Fruit fly (Drosophila melanogaster) whole organism, embryonic: ENCODE measurements around the gene Mlc1.

ENCODE experiments used
- Antp ChIP-seq: fragments of 200-800 bp; sonication (Bioruptor generic); optimal IDR thresholded peaks from 3 replicates; lab custom pipeline; 2016; ENCODE audit warnings: missing biosample characterization, missing genetic modification characterization
- Atf-2 ChIP-seq: fragments of 200-800 bp; sonication (Bioruptor generic); optimal IDR thresholded peaks from 2 replicates; lab custom pipeline; 2016; ENCODE audit warnings: missing biosample characterization, missing genetic modification characterization
- CG10543 ChIP-seq: fragments of 200-800 bp; sonication (Bioruptor generic); optimal IDR thresholded peaks from 3 replicates; lab custom pipeline; 2017; ENCODE audit warnings: missing biosample characterization, mild to moderate bottlenecking, missing genetic modification characterization, moderate library complexity
- CG11085 ChIP-seq: fragments of 200-800 bp; sonication (Bioruptor generic); IDR thresholded peaks from 2 replicates; pipeline ENCODE4 v1.3.6; 2022; ENCODE audit warnings: missing biosample characterization, missing genetic modification characterization
- CG11695 ChIP-seq: fragments of 200-800 bp; sonication (Bioruptor generic); IDR thresholded peaks from 3 replicates; pipeline ENCODE4 v1.3.6; 2022; ENCODE audit warnings: missing biosample characterization, missing genetic modification characterization
- CG12236 ChIP-seq: fragments of 200-800 bp; sonication (Bioruptor generic); optimal IDR thresholded peaks from 2 replicates; lab custom pipeline; 2016; ENCODE audit warnings: missing biosample characterization, missing genetic modification characterization
- CG13123 ChIP-seq: fragments of 200-800 bp; sonication (Bioruptor generic); optimal IDR thresholded peaks from 2 replicates; lab custom pipeline; 2016; ENCODE audit warnings: missing biosample characterization, missing genetic modification characterization
- CG14014 ChIP-seq: fragments of 200-800 bp; sonication (Bioruptor generic); IDR thresholded peaks from 2 replicates; pipeline ENCODE4 v1.3.6; 2022; ENCODE audit warnings: missing biosample characterization, missing genetic modification characterization
- CG14441 ChIP-seq: fragments of 200-800 bp; sonication (Bioruptor generic); IDR thresholded peaks from 2 replicates; pipeline ENCODE4 v1.3.6; 2022; ENCODE audit warnings: missing biosample characterization, missing genetic modification characterization
- CG14667 ChIP-seq: fragments of 200-800 bp; sonication (Bioruptor generic); IDR thresholded peaks from 2 replicates; pipeline ENCODE4 v1.3.6; 2022; ENCODE audit warnings: missing biosample characterization, missing genetic modification characterization
- CG14710 ChIP-seq: fragments of 200-800 bp; sonication (Bioruptor generic); optimal IDR thresholded peaks from 3 replicates; lab custom pipeline; 2019; ENCODE audit warnings: missing biosample characterization, mild to moderate bottlenecking, missing genetic modification characterization, moderate library complexity
- CG17568 ChIP-seq: fragments of 200-800 bp; sonication (Bioruptor generic); optimal IDR thresholded peaks from 2 replicates; lab custom pipeline; 2018; ENCODE audit warnings: missing biosample characterization, mild to moderate bottlenecking, missing genetic modification characterization, moderate library complexity
- CG1792 ChIP-seq: fragments of 200-800 bp; sonication (Bioruptor generic); optimal IDR thresholded peaks from 2 replicates; lab custom pipeline; 2016; ENCODE audit warnings: missing biosample characterization, missing genetic modification characterization
- CG2120 ChIP-seq: fragments of 200-800 bp; sonication (Bioruptor generic); optimal IDR thresholded peaks from 3 replicates; lab custom pipeline; 2016; ENCODE audit warnings: missing biosample characterization, missing genetic modification characterization
- CG32532 ChIP-seq: fragments of 200-800 bp; sonication (Bioruptor generic); IDR thresholded peaks from 2 replicates; pipeline ENCODE4 v1.3.6; 2022; ENCODE audit warnings: missing biosample characterization, missing genetic modification characterization
- CG33213 ChIP-seq: fragments of 200-800 bp; sonication (Bioruptor generic); optimal IDR thresholded peaks from 3 replicates; lab custom pipeline; 2016; ENCODE audit warnings: missing biosample characterization, missing genetic modification characterization
- CG34376 ChIP-seq: fragments of 200-800 bp; sonication (Bioruptor generic); optimal IDR thresholded peaks from 2 replicates; lab custom pipeline; 2018; ENCODE audit warnings: missing biosample characterization, mild to moderate bottlenecking, missing genetic modification characterization
- CG5180 ChIP-seq: fragments of 200-800 bp; sonication (Bioruptor generic); optimal IDR thresholded peaks from 3 replicates; lab custom pipeline; 2017; ENCODE audit warnings: missing biosample characterization, missing genetic modification characterization, mild to moderate bottlenecking, moderate library complexity, missing genetic modification reagents
- CG6689 ChIP-seq: fragments of 200-800 bp; sonication (Bioruptor generic); IDR thresholded peaks from 2 replicates; pipeline ENCODE4 v1.3.6; 2022; ENCODE audit warnings: missing biosample characterization, missing genetic modification characterization
- D ChIP-seq, 2 experiments: fragments of 200-800 bp in 1 of 2; fragments of >200 bp in 1 of 2; sonication (Bioruptor generic) in 1 of 2; optimal IDR thresholded peaks; 2 replicates in 1 of 2; 3 replicates in 1 of 2; lab custom pipeline; 2017; ENCODE audit warnings: mild to moderate bottlenecking in 1 of 2, missing biosample characterization in 1 of 2, missing genetic modification characterization in 1 of 2, missing genetic modification reagents in 1 of 2
- Deaf1 ChIP-seq: fragments of 200-800 bp; optimal IDR thresholded peaks from 3 replicates; lab custom pipeline; 2019; ENCODE audit warnings: missing biosample characterization, mild to moderate bottlenecking, missing genetic modification characterization, moderate library complexity
- Dip2 ChIP-seq: fragments of 200-800 bp; sonication (Bioruptor generic); IDR thresholded peaks from 2 replicates; pipeline ENCODE4 v1.3.6; 2022; ENCODE audit warnings: missing biosample characterization, missing genetic modification characterization
- Gsc ChIP-seq: fragments of 200-800 bp; sonication (Bioruptor generic); IDR thresholded peaks from 2 replicates; pipeline ENCODE4 v1.3.6; 2022; ENCODE audit warnings: missing biosample characterization, missing genetic modification characterization
- HmgD ChIP-seq: fragments of 200-800 bp; sonication (Bioruptor generic); optimal IDR thresholded peaks from 3 replicates; lab custom pipeline; 2016; ENCODE audit warnings: missing biosample characterization, missing genetic modification characterization
- HmgZ ChIP-seq: fragments of 200-800 bp; sonication (Bioruptor generic); optimal IDR thresholded peaks from 2 replicates; lab custom pipeline; 2018; ENCODE audit warnings: missing biosample characterization, mild to moderate bottlenecking, missing genetic modification characterization
- Mad ChIP-seq: fragments of 200-800 bp; sonication (Bioruptor generic); optimal IDR thresholded peaks from 2 replicates; lab custom pipeline; 2016; ENCODE audit warnings: missing biosample characterization, missing genetic modification characterization
- NfI ChIP-seq: fragments of 200-800 bp; sonication (Bioruptor generic); optimal IDR thresholded peaks from 3 replicates; lab custom pipeline; 2018; ENCODE audit warnings: missing biosample characterization, mild to moderate bottlenecking, missing genetic modification characterization, moderate library complexity
- Rx ChIP-seq: fragments of 200-800 bp; sonication (Bioruptor generic); IDR thresholded peaks from 2 replicates; pipeline ENCODE4 v1.3.6; 2022; ENCODE audit warnings: missing biosample characterization, missing genetic modification characterization
- Side ChIP-seq: fragments of 200-800 bp; sonication (Bioruptor generic); optimal IDR thresholded peaks from 2 replicates; lab custom pipeline; 2016; ENCODE audit warnings: missing biosample characterization, missing genetic modification characterization
- Sin3A ChIP-seq: fragments of >200 bp; optimal IDR thresholded peaks from 2 replicates; lab custom pipeline; 2018
- bab2 ChIP-seq: fragments of 200-800 bp; sonication (Bioruptor generic); optimal IDR thresholded peaks from 2 replicates; lab custom pipeline; 2016; ENCODE audit warnings: missing biosample characterization, missing genetic modification characterization
- cad ChIP-seq: fragments of >200 bp; optimal IDR thresholded peaks from 2 replicates; lab custom pipeline; 2017; ENCODE audit warnings: missing biosample characterization, missing genetic modification characterization
- cas ChIP-seq: fragments of 200-800 bp; sonication (Bioruptor generic); IDR thresholded peaks from 2 replicates; pipeline ENCODE4 v1.3.6; 2022; ENCODE audit warnings: missing biosample characterization, missing genetic modification characterization
- chn ChIP-seq: fragments of 200-800 bp; sonication (Bioruptor generic); optimal IDR thresholded peaks from 2 replicates; lab custom pipeline; 2016; ENCODE audit warnings: missing biosample characterization, missing genetic modification characterization
- dati ChIP-seq: fragments of 200-800 bp; sonication (Bioruptor generic); IDR thresholded peaks from 2 replicates; pipeline ENCODE4 v1.3.6; 2022; ENCODE audit warnings: missing biosample characterization, missing genetic modification characterization
- disco-r ChIP-seq: fragments of 200-800 bp; sonication (Bioruptor generic); optimal IDR thresholded peaks from 2 replicates; lab custom pipeline; 2016; ENCODE audit warnings: missing biosample characterization, missing genetic modification characterization
- fd3F ChIP-seq: fragments of 200-800 bp; sonication (Bioruptor generic); optimal IDR thresholded peaks from 2 replicates; lab custom pipeline; 2018; ENCODE audit warnings: missing biosample characterization, mild to moderate bottlenecking, missing genetic modification characterization, moderate library complexity
- hth ChIP-seq: fragments of >200 bp; optimal IDR thresholded peaks from 2 replicates; lab custom pipeline; 2017; ENCODE audit warnings: inconsistent platforms
- inv ChIP-seq: fragments of 200-800 bp; sonication (Bioruptor generic); IDR thresholded peaks from 2 replicates; pipeline ENCODE4 v1.3.6; 2022; ENCODE audit warnings: missing biosample characterization, missing genetic modification characterization; ENCODE audit not compliant: partially characterized antibody
- oc ChIP-seq: fragments of 200-800 bp; sonication (Bioruptor generic); optimal IDR thresholded peaks from 2 replicates; lab custom pipeline; 2018; ENCODE audit warnings: missing biosample characterization, mild to moderate bottlenecking, missing genetic modification characterization, moderate library complexity
- pb ChIP-seq: fragments of 200-800 bp; sonication (Bioruptor generic); optimal IDR thresholded peaks from 3 replicates; lab custom pipeline; 2016; ENCODE audit warnings: missing biosample characterization, missing genetic modification characterization
- pfk ChIP-seq: fragments of 200-800 bp; sonication (Bioruptor generic); optimal IDR thresholded peaks from 2 replicates; lab custom pipeline; 2018; ENCODE audit warnings: missing biosample characterization, mild to moderate bottlenecking, missing genetic modification characterization, moderate library complexity
- phol ChIP-seq: fragments of 200-800 bp; sonication (Bioruptor generic); optimal IDR thresholded peaks from 3 replicates; lab custom pipeline; 2018; ENCODE audit warnings: missing biosample characterization, mild to moderate bottlenecking, missing genetic modification characterization, moderate library complexity
- pum ChIP-seq: fragments of 200-800 bp; sonication (Bioruptor generic); optimal IDR thresholded peaks from 2 replicates; lab custom pipeline; 2016; ENCODE audit warnings: missing biosample characterization, missing genetic modification characterization
- slou ChIP-seq: fragments of 200-800 bp; sonication (Bioruptor generic); optimal IDR thresholded peaks from 3 replicates; lab custom pipeline; 2016; ENCODE audit warnings: missing biosample characterization, missing genetic modification characterization
- sr ChIP-seq: fragments of 200-800 bp; sonication (Bioruptor generic); IDR thresholded peaks from 3 replicates; pipeline ENCODE4 v1.3.6; 2022; ENCODE audit warnings: missing biosample characterization, missing genetic modification characterization
- tll ChIP-seq, 2 experiments: fragments of 200-800 bp in 1 of 2; fragments of >200 bp in 1 of 2; sonication (Bioruptor generic) in 1 of 2; optimal IDR thresholded peaks; 2 replicates each; lab custom pipeline; 2017 to 2019; ENCODE audit warnings: missing biosample characterization in 2 of 2, missing genetic modification characterization in 2 of 2, mild to moderate bottlenecking in 1 of 2, moderate library complexity in 1 of 2
- trem ChIP-seq: fragments of 200-800 bp; optimal IDR thresholded peaks from 3 replicates; lab custom pipeline; 2019; ENCODE audit warnings: missing biosample characterization, mild to moderate bottlenecking, missing genetic modification characterization, moderate library complexity
- ttk ChIP-seq: fragments of 200-800 bp; sonication (Bioruptor generic); IDR thresholded peaks from 2 replicates; pipeline ENCODE4 v2.1.2; 2022; ENCODE audit warnings: missing biosample characterization, missing genetic modification characterization
- tx ChIP-seq: fragments of 200-800 bp; sonication (Bioruptor generic); optimal IDR thresholded peaks from 2 replicates; lab custom pipeline; 2016; ENCODE audit warnings: missing biosample characterization, missing genetic modification characterization
- unc-4 ChIP-seq: fragments of 200-800 bp; sonication (Bioruptor generic); IDR thresholded peaks from 2 replicates; pipeline ENCODE4 v1.3.6; 2022; ENCODE audit warnings: missing biosample characterization, missing genetic modification characterization; ENCODE audit not compliant: partially characterized antibody

The Mlc1 gene

DNA sequence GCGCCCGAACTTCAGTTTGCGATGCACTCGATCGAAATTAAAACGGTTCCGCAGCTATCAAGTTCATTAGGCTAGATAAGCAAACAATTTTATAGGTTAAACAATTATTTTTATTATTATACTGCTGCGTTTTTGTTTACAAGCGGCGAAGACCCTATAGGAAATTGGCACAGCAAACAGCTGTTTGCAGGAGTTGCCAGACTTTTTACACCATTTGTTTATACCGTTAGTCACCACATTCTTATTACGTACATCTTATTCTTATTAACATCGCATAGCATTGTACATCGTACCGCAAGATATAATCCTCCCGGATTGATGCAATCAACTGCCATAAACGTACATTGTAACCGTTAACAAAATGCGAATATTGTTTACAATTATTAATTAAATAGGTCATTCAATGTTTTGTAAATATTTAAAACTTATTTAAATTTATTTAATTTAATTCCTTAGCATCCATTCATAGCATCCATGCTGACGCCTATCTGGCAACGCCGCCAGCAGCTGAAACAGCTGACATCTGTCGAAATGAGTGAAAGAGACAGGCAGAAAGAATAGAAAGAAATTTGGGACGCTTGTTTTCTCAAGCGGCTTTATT lies 46.7 kb upstream of the Mlc1 start, which contains the start of the genes CROT and CG12877 (continued):
- TF ChIP-seq CG14441 (peak; percentile 78), HmgD (GFP tag; lab: Kevin White, UChicago) (no peak), disco-r (GFP tag; lab: Kevin White, UChicago) (no peak), fd3F (GFP tag; lab: Kevin White, UChicago) (peak; percentile 73), cas (GFP tag; lab: Robert Waterston, UW) (peak; percentile 30; the same call in 1 of the 2 replicates), CG6689 (peak; percentile 84), NfI (GFP tag; lab: Kevin White, UChicago) (peak; percentile 79), D (optimal IDR thresholded peaks at IDR 0.05; lab: Kevin White, UChicago) (no peak), D (GFP tag; optimal IDR thresholded peaks at IDR 0.05; lab: Kevin White, UChicago) (peak; percentile 70), pb (GFP tag; lab: Kevin White, UChicago) (no peak), hth (lab: Kevin White, UChicago) (no peak), oc (tag; lab: Kevin White, UChicago) (peak; percentile 41), CG14710 (peak; percentile 86), Antp (GFP tag; lab: Kevin White, UChicago) (peak; percentile 35), CG17568 (GFP tag; lab: Kevin White, UChicago) (no peak), bab2 (GFP tag; lab: Kevin White, UChicago) (peak; percentile 2), inv (no peak), tx (no peak), CG13123 (GFP tag; lab: Kevin White, UChicago) (peak; percentile 57), Side (GFP tag; lab: Kevin White, UChicago) (peak; percentile 22), CG33213 (GFP tag; lab: Kevin White, UChicago) (no peak), Gsc (GFP tag; lab: Robert Waterston, UW) (no peak), slou (GFP tag; lab: Kevin White, UChicago) (peak; percentile 69), CG1792 (GFP tag; lab: Kevin White, UChicago) (no peak), pfk (GFP tag; lab: Kevin White, UChicago) (no peak), dati (no peak), pum (GFP tag; lab: Kevin White, UChicago) (peak; percentile 18), phol (peak; percentile 89), Sin3A (lab: Kevin White, UChicago) (peak; percentile 26), unc-4 (GFP tag; lab: Robert Waterston, UW) (peak; percentile 31; the same call in 1 of the 2 replicates), CG10543 (GFP tag; lab: Kevin White, UChicago) (peak; percentile 84), Deaf1 (tag; lab: Kevin White, UChicago) (peak; percentile 27), HmgZ (peak; percentile 63), CG11085 (GFP tag; lab: Robert Waterston, UW) (peak; percentile 48; the same call in 1 of the 2 replicates), Atf-2 (GFP tag; lab: Kevin White, UChicago) (peak; percentile 7), CG32532 (GFP tag; lab: Robert Waterston, UW) (peak; percentile 84), sr (GFP tag; lab: Robert Waterston, UW) (no peak), CG5180 (GFP tag; lab: Kevin White, UChicago) (no peak), ttk (GFP tag; lab: Robert Waterston, UW) (peak; percentile 79), cad (GFP tag; lab: Kevin White, UChicago) (no peak), trem (tag; lab: Kevin White, UChicago) (peak; percentile 79), Dip2 (GFP tag; lab: Robert Waterston, UW) (no peak), CG34376 (peak; percentile 58), CG14014 (GFP tag; lab: Robert Waterston, UW) (peak; percentile 73; the same call in 1 of the 2 replicates), chn (peak; percentile 67), CG14667 (GFP tag; lab: Robert Waterston, UW) (peak; percentile 36; the same call in 1 of the 2 replicates), Mad (peak; percentile 55), CG2120 (GFP tag; lab: Kevin White, UChicago) (peak; percentile 74), CG11695 (GFP tag; lab: Robert Waterston, UW) (peak; percentile 58; the same call in 1 of the 3 replicates), CG12236 (GFP tag; lab: Kevin White, UChicago) (no peak), Rx (GFP tag; lab: Robert Waterston, UW) (peak; percentile 32; the same call in 1 of the 2 replicates), tll (GFP tag; optimal IDR thresholded peaks at IDR 0.05; lab: Kevin White, UChicago) (peak in 1 of 2 experiments; percentile 15)
